Fruit fly (Drosophila melanogaster) whole organism, prepupa: ENCODE measurements around the gene HHEX.
A peak's percentile ranks its signal among the peaks of the same experiment; 100 is the strongest.

Source experiments
- Blimp-1 ChIP-seq: fragments of 200-800 bp; sonication (Bioruptor generic); optimal IDR thresholded peaks from 3 replicates; lab custom pipeline; 2017; ENCODE audit warnings: missing biosample characterization, missing genetic modification characterization, mild to moderate bottlenecking, moderate library complexity, missing genetic modification reagents
- CG10631 ChIP-seq: fragments of 200-800 bp; sonication (Bioruptor generic); optimal IDR thresholded peaks from 2 replicates; lab custom pipeline; 2016; ENCODE audit warnings: missing biosample characterization, missing genetic modification characterization
- CG11762 ChIP-seq: fragments of 200-800 bp; sonication (Bioruptor generic); optimal IDR thresholded peaks from 3 replicates; lab custom pipeline; 2016; ENCODE audit warnings: missing biosample characterization, missing genetic modification characterization; ENCODE audit not compliant: insufficient read depth
- CG11902 ChIP-seq: fragments of 200-800 bp; sonication (Bioruptor generic); optimal IDR thresholded peaks from 3 replicates; lab custom pipeline; 2016; ENCODE audit warnings: missing biosample characterization, missing genetic modification characterization
- CG15336 ChIP-seq: fragments of 200-800 bp; sonication (Bioruptor generic); IDR thresholded peaks from 2 replicates; pipeline ENCODE4 v1.3.6; 2022; ENCODE audit warnings: missing biosample characterization, missing genetic modification characterization
- CG31627 ChIP-seq: fragments of 200-800 bp; sonication (Bioruptor generic); optimal IDR thresholded peaks from 3 replicates; lab custom pipeline; 2016; ENCODE audit warnings: missing biosample characterization, missing genetic modification characterization
- CG32006 ChIP-seq: fragments of 200-800 bp; sonication (Bioruptor generic); optimal IDR thresholded peaks from 3 replicates; lab custom pipeline; 2017; ENCODE audit warnings: missing biosample characterization, mild to moderate bottlenecking, missing genetic modification characterization
- CG34406 ChIP-seq: fragments of 200-800 bp; sonication (Bioruptor generic); optimal IDR thresholded peaks from 3 replicates; lab custom pipeline; 2016; ENCODE audit warnings: missing biosample characterization, missing genetic modification characterization
- CG6163 ChIP-seq: fragments of 200-800 bp; sonication (Bioruptor generic); IDR thresholded peaks from 3 replicates; pipeline ENCODE4 v1.3.6; 2022; ENCODE audit warnings: missing biosample characterization, missing genetic modification characterization
- CG6276 ChIP-seq: fragments of 200-800 bp; sonication (Bioruptor generic); optimal IDR thresholded peaks from 2 replicates; lab custom pipeline; 2017; ENCODE audit warnings: missing biosample characterization, mild to moderate bottlenecking, missing genetic modification characterization
- CG6792 ChIP-seq: fragments of 200-800 bp; sonication (Bioruptor generic); optimal IDR thresholded peaks from 3 replicates; lab custom pipeline; 2016; ENCODE audit warnings: missing biosample characterization, missing genetic modification characterization
- CG6808 ChIP-seq: fragments of 200-800 bp; sonication (Bioruptor generic); optimal IDR thresholded peaks from 3 replicates; lab custom pipeline; 2017; ENCODE audit warnings: missing biosample characterization, missing genetic modification characterization, mild to moderate bottlenecking, moderate library complexity, missing genetic modification reagents
- CG6854 ChIP-seq: fragments of 200-800 bp; sonication (Bioruptor generic); optimal IDR thresholded peaks from 2 replicates; lab custom pipeline; 2017; ENCODE audit warnings: missing biosample characterization, mild to moderate bottlenecking, missing genetic modification characterization
- CG7368 ChIP-seq: fragments of 200-800 bp; sonication (Bioruptor generic); optimal IDR thresholded peaks from 3 replicates; lab custom pipeline; 2016; ENCODE audit warnings: missing biosample characterization, missing genetic modification characterization
- CG8319 ChIP-seq: fragments of 200-800 bp; sonication (Bioruptor generic); optimal IDR thresholded peaks from 3 replicates; lab custom pipeline; 2016; ENCODE audit warnings: missing biosample characterization, missing genetic modification characterization
- CG8632 ChIP-seq: fragments of 200-800 bp; sonication (Bioruptor generic); optimal IDR thresholded peaks from 3 replicates; lab custom pipeline; 2016; ENCODE audit warnings: missing biosample characterization, missing genetic modification characterization
- CG9139 ChIP-seq: fragments of 200-800 bp; sonication (Bioruptor generic); optimal IDR thresholded peaks from 3 replicates; lab custom pipeline; 2017; ENCODE audit warnings: missing biosample characterization, mild to moderate bottlenecking, missing genetic modification characterization
- Eip78C ChIP-seq: fragments of 200-800 bp; sonication (Bioruptor generic); peaks from one replicate; lab custom pipeline; 2016; ENCODE audit warnings: missing biosample characterization, missing genetic modification characterization
- Ets96B ChIP-seq: fragments of 200-800 bp; optimal IDR thresholded peaks from 2 replicates; lab custom pipeline; 2019; ENCODE audit warnings: missing biosample characterization, mild to moderate bottlenecking, missing genetic modification characterization, moderate library complexity
- Gug ChIP-seq: fragments of 200-800 bp; sonication (Bioruptor generic); IDR thresholded peaks from 2 replicates; pipeline ENCODE4 v1.3.6; 2022; ENCODE audit warnings: missing biosample characterization, missing genetic modification characterization
- Hr39 ChIP-seq: fragments of 200-800 bp; sonication (Bioruptor generic); optimal IDR thresholded peaks from 2 replicates; lab custom pipeline; 2016; ENCODE audit warnings: missing biosample characterization, missing genetic modification characterization
- Hr4 ChIP-seq: fragments of 200-800 bp; sonication (Bioruptor generic); optimal IDR thresholded peaks from 3 replicates; lab custom pipeline; 2016; ENCODE audit warnings: missing biosample characterization, missing genetic modification characterization
- Met ChIP-seq: fragments of 200-800 bp; sonication (Bioruptor generic); optimal IDR thresholded peaks from 3 replicates; lab custom pipeline; 2016; ENCODE audit warnings: missing biosample characterization, missing genetic modification characterization
- OdsH ChIP-seq: fragments of 200-800 bp; sonication (Bioruptor generic); optimal IDR thresholded peaks from 3 replicates; lab custom pipeline; 2016; ENCODE audit warnings: missing biosample characterization, missing genetic modification characterization
- Sox102F ChIP-seq: fragments of 200-800 bp; sonication (Bioruptor generic); optimal IDR thresholded peaks from 2 replicates; lab custom pipeline; 2016; ENCODE audit warnings: missing biosample characterization, mild to moderate bottlenecking, missing genetic modification characterization
- Sox14 ChIP-seq: fragments of 200-800 bp; sonication (Bioruptor generic); optimal IDR thresholded peaks from 3 replicates; lab custom pipeline; 2016; ENCODE audit warnings: missing biosample characterization, missing genetic modification characterization
- Sox15 ChIP-seq: fragments of 200-800 bp; sonication (Bioruptor generic); optimal IDR thresholded peaks from 3 replicates; lab custom pipeline; 2016; ENCODE audit warnings: missing biosample characterization, missing genetic modification characterization
- achi ChIP-seq: fragments of 200-800 bp; sonication (Bioruptor generic); optimal IDR thresholded peaks from 3 replicates; lab custom pipeline; 2016; ENCODE audit warnings: missing biosample characterization, missing genetic modification characterization
- acj6 ChIP-seq: fragments of 200-800 bp; sonication (Bioruptor generic); optimal IDR thresholded peaks from 3 replicates; lab custom pipeline; 2016; ENCODE audit warnings: missing biosample characterization, missing genetic modification characterization
- dsx ChIP-seq: fragments of 200-800 bp; optimal IDR thresholded peaks from 3 replicates; lab custom pipeline; 2019; ENCODE audit warnings: missing biosample characterization, mild to moderate bottlenecking, missing genetic modification characterization, moderate library complexity; ENCODE audit not compliant: poor library complexity, severe bottlenecking
- eg ChIP-seq: fragments of 200-800 bp; sonication (Bioruptor generic); IDR thresholded peaks from 3 replicates; pipeline ENCODE4 v1.3.6; 2022; ENCODE audit warnings: missing biosample characterization, missing genetic modification characterization
- fd85E ChIP-seq: fragments of 200-800 bp; sonication (Bioruptor generic); optimal IDR thresholded peaks from 3 replicates; lab custom pipeline; 2016; ENCODE audit warnings: missing biosample characterization, missing genetic modification characterization
- fkh ChIP-seq: fragments of 200-800 bp; sonication (Bioruptor generic); optimal IDR thresholded peaks from 3 replicates; lab custom pipeline; 2017; ENCODE audit warnings: missing biosample characterization, mild to moderate bottlenecking, missing genetic modification characterization, moderate library complexity
- lz ChIP-seq: fragments of 200-800 bp; sonication (Bioruptor generic); optimal IDR thresholded peaks from 3 replicates; lab custom pipeline; 2016; ENCODE audit warnings: missing biosample characterization, missing genetic modification characterization
- net ChIP-seq: fragments of 200-800 bp; sonication (Bioruptor generic); optimal IDR thresholded peaks from 3 replicates; lab custom pipeline; 2016; ENCODE audit warnings: missing biosample characterization, missing genetic modification characterization
- pdm3 ChIP-seq: fragments of 200-800 bp; sonication (Bioruptor generic); optimal IDR thresholded peaks from 3 replicates; lab custom pipeline; 2016; ENCODE audit warnings: missing biosample characterization, missing genetic modification characterization
- svp ChIP-seq: fragments of 200-800 bp; sonication (Bioruptor generic); peaks from one replicate; lab custom pipeline; 2016; ENCODE audit warnings: missing biosample characterization, missing genetic modification characterization
- topi ChIP-seq: fragments of 200-800 bp; sonication (Bioruptor generic); optimal IDR thresholded peaks from 3 replicates; lab custom pipeline; 2016; ENCODE audit warnings: missing biosample characterization, missing genetic modification characterization
- vri ChIP-seq: fragments of 200-800 bp; sonication (Bioruptor generic); optimal IDR thresholded peaks from 3 replicates; lab custom pipeline; 2016; ENCODE audit warnings: missing biosample characterization, mild to moderate bottlenecking, missing genetic modification characterization

The HHEX gene

DNA sequence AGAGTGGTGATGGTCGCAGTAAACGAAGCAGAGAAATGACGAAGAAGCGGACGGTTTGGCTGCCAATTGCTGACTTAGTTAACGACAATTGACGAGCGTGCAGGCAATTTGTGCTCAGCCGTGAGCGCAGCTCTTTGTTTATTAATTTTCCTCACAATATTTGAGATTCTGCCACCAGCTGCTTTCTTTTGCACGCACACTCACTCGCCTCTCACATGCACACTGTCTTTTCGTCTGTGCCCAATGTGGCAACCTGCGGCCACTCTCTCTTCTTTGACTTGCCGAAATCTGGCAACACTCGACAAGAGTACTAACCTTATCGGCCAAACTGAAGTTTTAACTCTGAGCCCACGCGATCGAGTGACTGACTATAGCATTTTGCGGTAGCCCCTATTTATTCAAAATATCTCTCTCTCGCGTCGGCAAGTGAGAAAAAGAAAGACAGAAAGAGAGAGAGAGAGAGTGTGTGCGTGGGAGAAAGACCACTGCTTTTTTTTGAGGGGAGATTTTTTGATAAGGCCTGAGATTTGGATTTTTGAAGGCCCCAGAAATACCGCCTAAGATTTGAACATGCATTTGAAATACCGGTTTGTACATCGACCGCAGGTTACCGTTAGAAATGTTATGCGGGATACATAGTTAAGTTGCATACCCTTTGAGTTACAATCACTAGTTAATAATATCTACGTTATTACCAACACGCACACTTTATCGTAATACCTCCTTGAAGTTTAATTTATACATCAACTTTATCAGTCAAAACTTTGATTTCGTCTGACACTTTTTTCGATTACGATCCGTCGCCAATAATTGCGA lies 20.1 kb downstream of the HHEX start, which contains the start of gene Mvl (continued):
- TF ChIP-seq CG6854 (no peak), CG6792 (GFP tag; lab: Kevin White, UChicago) (no peak), CG6276 (GFP tag; lab: Kevin White, UChicago) (no peak), Eip78C (GFP tag; lab: Kevin White, UChicago) (peak; percentile 78), dsx (GFP tag; lab: Kevin White, UChicago) (no peak), fd85E (GFP tag; lab: Kevin White, UChicago) (no peak), Sox15 (GFP tag; lab: Kevin White, UChicago) (no peak), CG11762 (GFP tag; lab: Kevin White, UChicago) (no peak), svp (GFP tag; lab: Kevin White, UChicago) (peak; percentile 68), CG8319 (no peak), Blimp-1 (GFP tag; lab: Kevin White, UChicago) (no peak), CG15336 (no peak; the same call in 1 of the 2 replicates), Gug (no peak), CG8632 (no peak), acj6 (GFP tag; lab: Kevin White, UChicago) (no peak), eg (GFP tag; lab: Robert Waterston, UW) (no peak), CG7368 (GFP tag; lab: Kevin White, UChicago) (no peak), achi (GFP tag; lab: Kevin White, UChicago) (peak; percentile 24), CG32006 (no peak), lz (GFP tag; lab: Kevin White, UChicago) (no peak)

DNA sequence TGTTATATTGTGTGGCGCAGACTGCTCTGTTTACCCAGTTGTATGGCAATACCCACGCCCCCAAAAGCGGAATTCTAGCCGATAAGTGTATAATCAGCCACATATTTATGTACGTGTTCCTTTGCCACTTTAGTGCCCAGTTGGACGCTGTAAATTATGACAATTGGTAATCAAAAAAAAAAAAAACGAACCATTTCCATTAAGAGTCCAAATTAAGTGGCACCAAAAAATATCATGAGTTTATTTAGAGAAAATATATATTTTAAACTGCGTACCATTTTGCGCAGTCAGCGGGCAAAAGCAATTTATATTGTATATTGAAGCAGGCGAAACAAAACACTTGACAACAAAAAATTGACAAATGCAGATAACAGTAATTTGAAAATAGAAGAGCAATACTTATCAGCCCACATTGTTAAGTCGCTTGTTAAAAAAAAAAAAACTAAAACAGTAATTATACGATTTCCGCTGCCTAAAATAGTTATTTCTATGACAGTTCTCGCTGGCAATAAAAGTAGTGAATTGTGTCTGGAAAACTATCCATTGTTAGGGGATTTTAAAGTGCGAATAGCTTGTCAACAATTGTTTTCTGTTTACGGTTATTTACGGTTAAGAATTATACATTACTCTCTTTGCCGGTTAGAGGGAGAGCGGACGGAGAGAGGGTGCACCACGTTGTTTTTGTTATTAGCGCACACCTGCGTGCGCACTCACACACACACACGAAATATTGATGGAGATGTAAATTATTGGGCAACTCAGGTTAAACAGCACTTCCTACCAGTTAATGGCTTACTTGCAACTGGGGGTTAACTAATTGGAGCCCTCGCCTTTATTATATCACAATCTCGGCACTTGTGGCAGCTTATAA lies 21.0 kb downstream of the HHEX start:
- TF ChIP-seq svp (GFP tag; lab: Kevin White, UChicago) (peak; percentile 70), CG7368 (GFP tag; lab: Kevin White, UChicago) (no peak), CG6808 (GFP tag; lab: Kevin White, UChicago) (no peak), CG10631 (GFP tag; lab: Kevin White, UChicago) (no peak), Hr39 (GFP tag; lab: Kevin White, UChicago) (no peak), CG15336 (no peak), CG6792 (GFP tag; lab: Kevin White, UChicago) (no peak), CG9139 (GFP tag; lab: Kevin White, UChicago) (no peak), CG8632 (no peak), fd85E (GFP tag; lab: Kevin White, UChicago) (no peak), CG6276 (GFP tag; lab: Kevin White, UChicago) (no peak), topi (GFP tag; lab: Kevin White, UChicago) (no peak), OdsH (GFP tag; lab: Kevin White, UChicago) (no peak), CG31627 (GFP tag; lab: Kevin White, UChicago) (no peak), Eip78C (GFP tag; lab: Kevin White, UChicago) (peak; percentile 66), Sox14 (no peak), CG11902 (no peak), fkh (GFP tag; lab: Kevin White, UChicago) (peak; percentile 42), Ets96B (tag; lab: Kevin White, UChicago) (no peak), Gug (no peak), Sox102F (GFP tag; lab: Kevin White, UChicago) (peak; percentile 17), Hr4 (GFP tag; lab: Kevin White, UChicago) (no peak), net (GFP tag; lab: Kevin White, UChicago) (no peak), vri (GFP tag; lab: Kevin White, UChicago) (peak; percentile 47), Met (GFP tag; lab: Kevin White, UChicago) (peak; percentile 8), CG11762 (GFP tag; lab: Kevin White, UChicago) (no peak), CG34406 (GFP tag; lab: Kevin White, UChicago) (no peak), acj6 (GFP tag; lab: Kevin White, UChicago) (no peak), CG6163 (GFP tag; lab: Robert Waterston, UW) (no peak), pdm3 (no peak), CG6854 (no peak), CG32006 (no peak)
